Worm (Caenorhabditis elegans) whole organism, late embryonic: ENCODE results near the gene fpn-1.2.

ENCODE experiments used
- ama-1 ChIP-seq: fragments of 150-350 bp; optimal IDR thresholded peaks from 2 replicates; lab custom pipeline; 2014
- ceh-22 ChIP-seq: sonication (generic microtip); optimal IDR thresholded peaks from 2 replicates; lab custom pipeline; 2017; ENCODE audit warnings: missing biosample characterization, missing genetic modification characterization
- ceh-45 ChIP-seq: fragments of 200-800 bp; sonication (Bioruptor generic); IDR thresholded peaks from 2 replicates; pipeline ENCODE4 v1.3.6; 2022; ENCODE audit warnings: missing genetic modification reagents, missing genetic modification characterization, missing compliant biosample characterization
- ceh-9 ChIP-seq: sonication (generic microtip); optimal IDR thresholded peaks from 2 replicates; lab custom pipeline; 2016; ENCODE audit warnings: mild to moderate bottlenecking, missing genetic modification characterization, inconsistent platforms, missing compliant biosample characterization
- ets-4 ChIP-seq: sonication (generic microtip); optimal IDR thresholded peaks from 2 replicates; lab custom pipeline; 2016; ENCODE audit warnings: missing genetic modification characterization, missing compliant biosample characterization
- hlh-30 ChIP-seq: sonication (generic microtip); optimal IDR thresholded peaks from 2 replicates; lab custom pipeline; 2017; ENCODE audit warnings: antibody characterized with exemption, missing genetic modification characterization, missing compliant biosample characterization; ENCODE audit not compliant: insufficient read depth
- nhr-11 ChIP-seq: fragments of 150-350 bp; optimal IDR thresholded peaks from 2 replicates; lab custom pipeline; 2014; ENCODE audit warnings: missing biosample characterization, missing genetic modification characterization
- odd-2 ChIP-seq: sonication (generic microtip); optimal IDR thresholded peaks from 2 replicates; lab custom pipeline; 2017; ENCODE audit warnings: antibody characterized with exemption, mild to moderate bottlenecking, missing genetic modification characterization, missing compliant biosample characterization
- pat-9 ChIP-seq: fragments of 200-800 bp; sonication (Bioruptor generic); optimal IDR thresholded peaks from 2 replicates; lab custom pipeline; 2018; ENCODE audit warnings: mild to moderate bottlenecking, missing genetic modification characterization, moderate library complexity, missing compliant biosample characterization
- tbx-2 ChIP-seq: sonication (generic microtip); optimal IDR thresholded peaks from 2 replicates; lab custom pipeline; 2016; ENCODE audit warnings: missing genetic modification characterization, missing compliant biosample characterization
- unc-3 ChIP-seq, 2 experiments: fragments of 200-800 bp in 1 of 2; sonication (Bioruptor generic) in 1 of 2; sonication (generic microtip) in 1 of 2; conservative IDR thresholded peaks in 1 of 2; optimal IDR thresholded peaks in 1 of 2; 2 replicates each; pipeline versions ENCODE4 v1.3.6 to Lab custom; 2016 to 2022; ENCODE audit warnings: missing compliant biosample characterization in 2 of 2, missing genetic modification characterization in 2 of 2, missing genetic modification reagents in 1 of 2

DNA sequence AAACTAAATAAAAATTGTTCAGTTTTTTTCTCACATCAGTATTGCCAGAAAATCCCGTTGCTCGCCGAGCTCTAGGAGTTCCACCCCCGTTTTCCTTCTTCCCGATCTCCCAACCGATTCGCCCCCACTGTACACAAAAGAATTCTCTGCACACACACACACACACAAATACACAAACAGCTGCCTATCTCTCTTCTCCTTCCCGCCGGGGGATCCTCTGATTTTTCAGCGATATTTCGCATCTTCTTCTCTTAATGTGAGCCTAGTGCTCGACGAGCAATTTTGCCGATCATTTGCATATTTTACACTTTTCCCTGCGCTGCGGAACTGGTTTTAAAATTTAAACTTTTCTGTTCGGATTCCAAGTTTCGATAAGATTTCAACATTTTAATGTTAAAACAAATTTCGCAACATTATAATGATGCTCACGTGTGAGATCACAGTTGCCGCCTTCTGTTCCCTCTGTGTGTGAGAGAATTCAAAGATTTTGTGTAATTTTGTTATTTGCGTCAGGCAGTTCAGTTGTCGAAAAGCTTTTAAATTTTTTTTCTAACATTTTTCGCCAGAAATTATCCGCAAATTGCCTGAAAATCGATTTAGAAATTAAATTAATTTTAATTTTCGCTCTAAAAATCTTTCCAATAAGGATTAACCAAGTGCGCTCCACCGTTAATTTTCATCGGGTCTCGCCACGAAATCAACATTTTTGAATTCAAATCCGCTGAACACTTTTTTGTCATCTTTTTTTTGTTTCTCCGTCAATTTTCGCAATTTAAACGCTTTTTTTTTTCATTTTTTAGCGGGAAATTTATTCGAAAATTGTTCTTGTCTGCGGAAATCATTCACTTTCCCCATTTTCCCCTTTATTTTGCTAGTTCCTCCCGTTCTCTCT is 6.8 kb upstream of the fpn-1.2 start:
- TF ChIP-seq odd-2 (tag; lab: Kevin White, UChicago) = no peak
- TF ChIP-seq ceh-22 (tag; lab: Kevin White, UChicago) = no peak
- no peak for TF ChIP-seq ama-1 (lab: Kevin White, UChicago)
- TF ChIP-seq ceh-9 (tag; lab: Kevin White, UChicago) = no peak
- no peak for TF ChIP-seq hlh-30 (tag; lab: Kevin White, UChicago)
- TF ChIP-seq pat-9 (tag; lab: Kevin White, UChicago) = peak; percentile 23
- no peak for TF ChIP-seq unc-3 (GFP tag; conservative IDR thresholded peaks at IDR 0.05; lab: Robert Waterston, UW)
- TF ChIP-seq unc-3 (tag; optimal IDR thresholded peaks at IDR 0.05; lab: Kevin White, UChicago) = no peak
- TF ChIP-seq ceh-45 (GFP tag; lab: Robert Waterston, UW) = no peak
- TF ChIP-seq tbx-2 (tag; lab: Kevin White, UChicago) = peak; percentile 20
- no peak for TF ChIP-seq nhr-11
- TF ChIP-seq ets-4 (tag; lab: Kevin White, UChicago) = no peak
